Worm (Caenorhabditis elegans) whole organism, late embryonic: ENCODE data around the gene smim-14.

ENCODE experiments used
- C38D4.7 ChIP-seq: fragments of 200-800 bp; sonication (Bioruptor generic); optimal IDR thresholded peaks from 2 replicates; lab custom pipeline; 2018; ENCODE audit warnings: mild to moderate bottlenecking, missing genetic modification characterization, moderate library complexity, missing compliant biosample characterization
- F13H6.1 ChIP-seq: sonication (generic microtip); optimal IDR thresholded peaks from 2 replicates; lab custom pipeline; 2016; ENCODE audit warnings: missing genetic modification characterization, missing compliant biosample characterization
- K02D7.2 ChIP-seq: sonication (generic microtip); optimal IDR thresholded peaks from 2 replicates; lab custom pipeline; 2017; ENCODE audit warnings: mild to moderate bottlenecking, missing genetic modification characterization, missing compliant biosample characterization
- T23F11.4 ChIP-seq: fragments of 200-800 bp; sonication (Bioruptor generic); optimal IDR thresholded peaks from 2 replicates; lab custom pipeline; 2018; ENCODE audit warnings: mild to moderate bottlenecking, missing genetic modification characterization, missing compliant biosample characterization
- ahr-1 ChIP-seq: sonication (generic microtip); optimal IDR thresholded peaks from 2 replicates; lab custom pipeline; 2016; ENCODE audit warnings: missing genetic modification characterization, missing compliant biosample characterization
- ama-1 ChIP-seq: fragments of 150-350 bp; optimal IDR thresholded peaks from 2 replicates; lab custom pipeline; 2014
- ceh-19 ChIP-seq: fragments of 200-800 bp; sonication (Bioruptor generic); optimal IDR thresholded peaks from 2 replicates; lab custom pipeline; 2018; ENCODE audit warnings: mild to moderate bottlenecking, missing genetic modification characterization, missing compliant biosample characterization
- ceh-2 ChIP-seq: sonication (generic microtip); optimal IDR thresholded peaks from 2 replicates; lab custom pipeline; 2016; ENCODE audit warnings: missing genotype, missing genetic modification characterization, missing compliant biosample characterization
- ceh-22 ChIP-seq: sonication (generic microtip); optimal IDR thresholded peaks from 2 replicates; lab custom pipeline; 2017; ENCODE audit warnings: missing biosample characterization, missing genetic modification characterization
- ceh-24 ChIP-seq: sonication (generic microtip); optimal IDR thresholded peaks from 2 replicates; lab custom pipeline; 2016; ENCODE audit warnings: mild to moderate bottlenecking, missing genetic modification characterization, missing compliant biosample characterization
- ceh-34 ChIP-seq: sonication (generic microtip); optimal IDR thresholded peaks from 2 replicates; lab custom pipeline; 2016; ENCODE audit warnings: mild to moderate bottlenecking, missing genetic modification characterization, missing compliant biosample characterization
- ceh-45 ChIP-seq: fragments of 200-800 bp; sonication (Bioruptor generic); IDR thresholded peaks from 2 replicates; pipeline ENCODE4 v1.3.6; 2022; ENCODE audit warnings: missing genetic modification reagents, missing genetic modification characterization, missing compliant biosample characterization
- che-1 ChIP-seq: sonication (generic microtip); optimal IDR thresholded peaks from 2 replicates; lab custom pipeline; 2016; ENCODE audit warnings: mild to moderate bottlenecking, missing genetic modification characterization, missing compliant biosample characterization
- elt-2 ChIP-seq: sonication (generic microtip); optimal IDR thresholded peaks from 2 replicates; lab custom pipeline; 2016; ENCODE audit warnings: missing genetic modification reagents, missing genetic modification characterization, missing compliant biosample characterization
- elt-4 ChIP-seq: sonication (generic microtip); optimal IDR thresholded peaks from 2 replicates; lab custom pipeline; 2016; ENCODE audit warnings: missing genetic modification characterization, missing compliant biosample characterization
- ets-4 ChIP-seq: sonication (generic microtip); optimal IDR thresholded peaks from 2 replicates; lab custom pipeline; 2016; ENCODE audit warnings: missing genetic modification characterization, missing compliant biosample characterization
- fax-1 ChIP-seq: sonication (generic microtip); optimal IDR thresholded peaks from 2 replicates; lab custom pipeline; 2016; ENCODE audit warnings: missing genotype, missing genetic modification characterization, missing compliant biosample characterization
- fkh-10 ChIP-seq: fragments of 150-350 bp; optimal IDR thresholded peaks from 2 replicates; lab custom pipeline; 2014; ENCODE audit warnings: missing biosample characterization, missing genetic modification reagents, missing genetic modification characterization
- fkh-6 ChIP-seq: sonication (generic microtip); optimal IDR thresholded peaks from 2 replicates; lab custom pipeline; 2016; ENCODE audit warnings: missing genetic modification characterization, missing compliant biosample characterization
- gmeb-2 ChIP-seq: sonication (generic microtip); optimal IDR thresholded peaks from 2 replicates; lab custom pipeline; 2016; ENCODE audit warnings: missing genetic modification characterization, inconsistent platforms, missing compliant biosample characterization
- hlh-13 ChIP-seq: fragments of 200-800 bp; sonication (Bioruptor generic); optimal IDR thresholded peaks from 2 replicates; lab custom pipeline; 2018; ENCODE audit warnings: mild to moderate bottlenecking, missing genetic modification characterization, missing compliant biosample characterization
- hlh-15 ChIP-seq: sonication (generic microtip); optimal IDR thresholded peaks from 2 replicates; lab custom pipeline; 2016; ENCODE audit warnings: missing genetic modification characterization, missing compliant biosample characterization
- hlh-6 ChIP-seq: sonication (generic microtip); optimal IDR thresholded peaks from 2 replicates; lab custom pipeline; 2016; ENCODE audit warnings: missing genotype, missing genetic modification characterization, missing compliant biosample characterization
- hlh-8 ChIP-seq: sonication (generic microtip); optimal IDR thresholded peaks from 2 replicates; lab custom pipeline; 2016; ENCODE audit warnings: missing genotype, missing genetic modification characterization, missing compliant biosample characterization
- lim-6 ChIP-seq: sonication (generic microtip); optimal IDR thresholded peaks from 2 replicates; lab custom pipeline; 2016; ENCODE audit warnings: missing genetic modification characterization, missing compliant biosample characterization
- lin-11 ChIP-seq: fragments of 200-800 bp; sonication (Bioruptor generic); optimal IDR thresholded peaks from 2 replicates; lab custom pipeline; 2018; ENCODE audit warnings: mild to moderate bottlenecking, missing genetic modification characterization, missing compliant biosample characterization
- mec-3 ChIP-seq: sonication (generic microtip); optimal IDR thresholded peaks from 2 replicates; lab custom pipeline; 2016; ENCODE audit warnings: borderline replicate concordance, missing genetic modification characterization, missing compliant biosample characterization
- nhr-232 ChIP-seq: sonication (generic microtip); optimal IDR thresholded peaks from 2 replicates; lab custom pipeline; 2016; ENCODE audit warnings: missing genetic modification characterization, missing compliant biosample characterization
- npax-4 ChIP-seq: sonication (generic microtip); optimal IDR thresholded peaks from 2 replicates; lab custom pipeline; 2016; ENCODE audit warnings: missing genetic modification characterization, missing compliant biosample characterization
- pat-9 ChIP-seq: fragments of 200-800 bp; sonication (Bioruptor generic); optimal IDR thresholded peaks from 2 replicates; lab custom pipeline; 2018; ENCODE audit warnings: mild to moderate bottlenecking, missing genetic modification characterization, moderate library complexity, missing compliant biosample characterization
- pax-1 ChIP-seq: fragments of 150-350 bp; optimal IDR thresholded peaks from 2 replicates; lab custom pipeline; 2014; ENCODE audit warnings: missing biosample characterization, missing genetic modification characterization
- pha-2 ChIP-seq: sonication (generic microtip); optimal IDR thresholded peaks from 2 replicates; lab custom pipeline; 2017; ENCODE audit warnings: mild to moderate bottlenecking, missing genetic modification characterization, missing compliant biosample characterization
- pha-4 ChIP-seq: fragments of 150-350 bp; optimal IDR thresholded peaks from 2 replicates; lab custom pipeline; 2018; ENCODE audit warnings: missing biosample characterization, missing genetic modification reagents, missing genetic modification characterization
- pqm-1 ChIP-seq: sonication (generic microtip); optimal IDR thresholded peaks from 2 replicates; lab custom pipeline; 2016; ENCODE audit warnings: missing genetic modification characterization, missing compliant biosample characterization
- ref-2 ChIP-seq: sonication (generic microtip); optimal IDR thresholded peaks from 2 replicates; lab custom pipeline; 2016; ENCODE audit warnings: missing genetic modification characterization, missing compliant biosample characterization
- rnt-1 ChIP-seq: sonication (generic microtip); optimal IDR thresholded peaks from 2 replicates; lab custom pipeline; 2016; ENCODE audit warnings: missing genetic modification characterization, missing compliant biosample characterization
- sox-4 ChIP-seq: sonication (generic microtip); optimal IDR thresholded peaks from 2 replicates; lab custom pipeline; 2017; ENCODE audit warnings: mild to moderate bottlenecking, missing genetic modification characterization, inconsistent platforms, missing compliant biosample characterization
- tbx-2 ChIP-seq: sonication (generic microtip); optimal IDR thresholded peaks from 2 replicates; lab custom pipeline; 2016; ENCODE audit warnings: missing genetic modification characterization, missing compliant biosample characterization
- tbx-7 ChIP-seq: sonication (generic microtip); optimal IDR thresholded peaks from 2 replicates; lab custom pipeline; 2016; ENCODE audit warnings: missing genotype, missing genetic modification characterization, missing compliant biosample characterization
- ttx-3 ChIP-seq: sonication (generic microtip); optimal IDR thresholded peaks from 2 replicates; lab custom pipeline; 2016; ENCODE audit warnings: missing genetic modification reagents, missing genetic modification characterization, missing compliant biosample characterization
- unc-3 ChIP-seq, 2 experiments: fragments of 200-800 bp in 1 of 2; sonication (Bioruptor generic) in 1 of 2; sonication (generic microtip) in 1 of 2; conservative IDR thresholded peaks in 1 of 2; optimal IDR thresholded peaks in 1 of 2; 2 replicates each; pipeline versions ENCODE4 v1.3.6 to Lab custom; 2016 to 2022; ENCODE audit warnings: missing compliant biosample characterization in 2 of 2, missing genetic modification characterization in 2 of 2, missing genetic modification reagents in 1 of 2
- unc-86 ChIP-seq: sonication (generic microtip); optimal IDR thresholded peaks from 2 replicates; lab custom pipeline; 2016; ENCODE audit warnings: missing genetic modification characterization, missing compliant biosample characterization
- ztf-16 ChIP-seq: sonication (generic microtip); optimal IDR thresholded peaks from 2 replicates; lab custom pipeline; 2017; ENCODE audit warnings: missing genetic modification characterization, missing compliant biosample characterization

smim-14 gene

ce11 chrIII:3505051-3505548 lies 35.6 kb upstream of the smim-14 start, which contains the start of gene lias-1 (continued):
- TF ChIP-seq ref-2 (no peak), ceh-22 (tag; lab: Kevin White, UChicago) (no peak), ttx-3 (tag; lab: Kevin White, UChicago) (peak; percentile 13), ceh-34 (tag; lab: Kevin White, UChicago) (peak; percentile 42), ama-1 (no peak)

ce11 chrIII:3504239-3504638 lies 34.7 kb upstream of the smim-14 start:
- TF ChIP-seq ceh-24 (tag; lab: Kevin White, UChicago) (no peak), ets-4 (no peak), npax-4 (tag; lab: Kevin White, UChicago) (no peak), pha-2 (no peak), ztf-16 (no peak), lim-6 (tag; lab: Kevin White, UChicago) (no peak), hlh-6 (no peak), ceh-22 (tag; lab: Kevin White, UChicago) (no peak), pha-4 (tag; lab: Kevin White, UChicago) (no peak)
- TF ChIP-seq, all 69 proteins: peak for 0

- TF ChIP-seq pat-9 (tag; lab: Kevin White, UChicago) (no peak), fkh-10 (no peak), T23F11.4 (no peak), unc-86 (tag; lab: Kevin White, UChicago) (no peak), fkh-6 (no peak), rnt-1 (tag; lab: Kevin White, UChicago) (no peak), gmeb-2 (tag; lab: Kevin White, UChicago) (no peak), ceh-24 (tag; lab: Kevin White, UChicago) (no peak), mec-3 (tag; lab: Kevin White, UChicago) (no peak)
These were observed 33.7 kb upstream of the smim-14 start, which contains the start of gene rpl-16 for ce11 chrIII:3503286-3503685. Gene rpl-16 (minus strand): TSS chrIII:3503604.

- TF ChIP-seq hlh-13 (GFP tag; lab: Kevin White, UChicago) (no peak), gmeb-2 (tag; lab: Kevin White, UChicago) (no peak), lin-11 (tag; lab: Kevin White, UChicago) (no peak), hlh-8 (tag; lab: Kevin White, UChicago) (no peak), elt-2 (no peak), pqm-1 (tag; lab: Kevin White, UChicago) (no peak), rnt-1 (tag; lab: Kevin White, UChicago) (no peak), ceh-2 (tag; lab: Kevin White, UChicago) (no peak)
These were observed 32.8 kb upstream of the smim-14 start, which contains the start of gene M01F1.8 for ce11 chrIII:3502215-3502838. Gene M01F1.8 (minus strand): TSS chrIII:3502549.

ce11 chrIII:3499850-3500249 lies 30.3 kb upstream of the smim-14 start:
- TF ChIP-seq ref-2 (peak; percentile 100), elt-2 (peak; percentile 100), hlh-13 (GFP tag; lab: Kevin White, UChicago) (peak; percentile 95), K02D7.2 (tag; lab: Kevin White, UChicago) (peak; percentile 97), ceh-19 (GFP tag; lab: Kevin White, UChicago) (peak; percentile 98), ztf-16 (peak; percentile 98), unc-3 (GFP tag; conservative IDR thresholded peaks at IDR 0.05; lab: Robert Waterston, UW) (peak; percentile 96), unc-3 (tag; optimal IDR thresholded peaks at IDR 0.05; lab: Kevin White, UChicago) (peak; percentile 98), pax-1 (tag; lab: Kevin White, UChicago) (no peak), C38D4.7 (GFP tag; lab: Kevin White, UChicago) (peak; percentile 93), tbx-7 (tag; lab: Kevin White, UChicago) (peak; percentile 100), nhr-232 (peak; percentile 94), ceh-45 (GFP tag; lab: Robert Waterston, UW) (peak; percentile 97), ahr-1 (peak; percentile 100), hlh-15 (peak; percentile 98), sox-4 (tag; lab: Kevin White, UChicago) (peak; percentile 91), F13H6.1 (peak; percentile 100), rnt-1 (tag; lab: Kevin White, UChicago) (peak; percentile 100), tbx-2 (tag; lab: Kevin White, UChicago) (peak; percentile 100), ceh-24 (tag; lab: Kevin White, UChicago) (peak; percentile 92), elt-4 (peak; percentile 100), lin-11 (tag; lab: Kevin White, UChicago) (peak; percentile 85), che-1 (tag; lab: Kevin White, UChicago) (peak; percentile 83), gmeb-2 (tag; lab: Kevin White, UChicago) (peak; percentile 96), ama-1 (no peak), fax-1 (tag; lab: Kevin White, UChicago) (peak; percentile 99), lim-6 (tag; lab: Kevin White, UChicago) (peak; percentile 100)
